Fruit fly (Drosophila melanogaster): ENCODE data around the gene FER.

The FER gene

dm6 chr3R:9352595-9353275 lies 41.6 kb downstream of the FER start:
- TF ChIP-seq B-H1 (GFP tag; IDR thresholded peaks at IDR 0.05) (no peak), Dip2 (GFP tag; IDR thresholded peaks at IDR 0.05) (no peak), sens (GFP tag) (peak; percentile 75), Antp (GFP tag; optimal IDR thresholded peaks at IDR 0.05) (no peak), HLH3B (GFP tag; IDR thresholded peaks at IDR 0.05) (no peak), bowl (GFP tag; IDR thresholded peaks at IDR 0.05) (no peak), her (GFP tag; optimal IDR thresholded peaks at IDR 0.05) (no peak), Atf6 (GFP tag; IDR thresholded peaks at IDR 0.05) (no peak), cg (GFP tag; optimal IDR thresholded peaks at IDR 0.05) (peak; percentile 91), Mrtf (GFP tag; IDR thresholded peaks at IDR 0.05) (no peak), CG11696 (GFP tag; IDR thresholded peaks at IDR 0.05) (no peak), Trl (optimal IDR thresholded peaks at IDR 0.05) (peak; percentile 89 to 98), Trl (GFP tag; optimal IDR thresholded peaks at IDR 0.05) (peak; percentile 16), CG3407 (GFP tag; optimal IDR thresholded peaks at IDR 0.05) (no peak), CG13123 (GFP tag; optimal IDR thresholded peaks at IDR 0.05) (no peak), Sin3A (optimal IDR thresholded peaks at IDR 0.05) (no peak), C15 (GFP tag; IDR thresholded peaks at IDR 0.05) (no peak), ttk (GFP tag; IDR thresholded peaks at IDR 0.05) (no peak), wdn (GFP tag; IDR thresholded peaks at IDR 0.05) (no peak), Vsx1 (GFP tag; optimal IDR thresholded peaks at IDR 0.05) (no peak), bsh (GFP tag; optimal IDR thresholded peaks at IDR 0.05) (no peak), ro (GFP tag; IDR thresholded peaks at IDR 0.05) (no peak), CG14965 (GFP tag; optimal IDR thresholded peaks at IDR 0.05; ENCODE audit: borderline replicate concordance) (no peak), CG8944 (GFP tag; optimal IDR thresholded peaks at IDR 0.05) (no peak), Nf-YA (GFP tag; IDR thresholded peaks at IDR 0.05) (no peak), mirr (GFP tag; optimal IDR thresholded peaks at IDR 0.05) (peak; percentile 86), CG17829 (tag; optimal IDR thresholded peaks at IDR 0.05) (no peak), z (GFP tag; IDR thresholded peaks at IDR 0.05) (no peak), Bgb (GFP tag; IDR thresholded peaks at IDR 0.05; ENCODE audit: partially characterized antibody) (no peak), CG2116 (GFP tag; optimal IDR thresholded peaks at IDR 0.05) (no peak), ewg (GFP tag; optimal IDR thresholded peaks at IDR 0.05) (no peak), danr (GFP tag; IDR thresholded peaks at IDR 0.05) (no peak), CoRest (tag; optimal IDR thresholded peaks at IDR 0.05) (no peak), CG15696 (tag; optimal IDR thresholded peaks at IDR 0.05) (no peak), CG11560 (tag; IDR thresholded peaks at IDR 0.05) (no peak), CG7271 (tag; optimal IDR thresholded peaks at IDR 0.05) (no peak), Adf1 (GFP tag; IDR thresholded peaks at IDR 0.05) (no peak), sisA (GFP tag; IDR thresholded peaks at IDR 0.05) (no peak), Hr78 (GFP tag; optimal IDR thresholded peaks at IDR 0.05) (peak in 1 of 2 experiments; percentile 95), CG12744 (GFP tag; optimal IDR thresholded peaks at IDR 0.05) (no peak), CG7357 (GFP tag; IDR thresholded peaks at IDR 0.05) (no peak), nmo (GFP tag; optimal IDR thresholded peaks at IDR 0.05) (no peak), inv (GFP tag; IDR thresholded peaks at IDR 0.05; ENCODE audit: partially characterized antibody) (no peak), CG34376 (GFP tag; optimal IDR thresholded peaks at IDR 0.05) (peak; percentile 69), sima (GFP tag; optimal IDR thresholded peaks at IDR 0.05) (no peak), CG12219 (GFP tag; optimal IDR thresholded peaks at IDR 0.05) (no peak), ftz-f1 (GFP tag; optimal IDR thresholded peaks at IDR 0.05) (peak; percentile 67), CG11093 (GFP tag; IDR thresholded peaks at IDR 0.05) (no peak), Atf3 (GFP tag; optimal IDR thresholded peaks at IDR 0.05) (no peak), Myb (GFP tag; optimal IDR thresholded peaks at IDR 0.05) (no peak), run (tag; optimal IDR thresholded peaks at IDR 0.05) (no peak), Pdp1 (GFP tag; optimal IDR thresholded peaks at IDR 0.05) (peak in 1 of 2 experiments; percentile 92)

Measured in whole organism, embryonic.